Fruit fly (Drosophila melanogaster) whole organism, prepupa: ENCODE data around the gene mRpL22.

Source experiments
- Blimp-1 ChIP-seq: fragments of 200-800 bp; sonication (Bioruptor generic); optimal IDR thresholded peaks from 3 replicates; lab custom pipeline; 2017; ENCODE audit warnings: missing biosample characterization, missing genetic modification characterization, mild to moderate bottlenecking, moderate library complexity, missing genetic modification reagents
- CG10631 ChIP-seq: fragments of 200-800 bp; sonication (Bioruptor generic); optimal IDR thresholded peaks from 2 replicates; lab custom pipeline; 2016; ENCODE audit warnings: missing biosample characterization, missing genetic modification characterization
- CG11294 ChIP-seq: fragments of 200-800 bp; sonication (Bioruptor generic); IDR thresholded peaks from 2 replicates; pipeline ENCODE4 v1.3.6; 2022; ENCODE audit warnings: missing biosample characterization, missing genetic modification characterization
- CG11762 ChIP-seq: fragments of 200-800 bp; sonication (Bioruptor generic); optimal IDR thresholded peaks from 3 replicates; lab custom pipeline; 2016; ENCODE audit warnings: missing biosample characterization, missing genetic modification characterization; ENCODE audit not compliant: insufficient read depth
- CG11902 ChIP-seq: fragments of 200-800 bp; sonication (Bioruptor generic); optimal IDR thresholded peaks from 3 replicates; lab custom pipeline; 2016; ENCODE audit warnings: missing biosample characterization, missing genetic modification characterization
- CG15336 ChIP-seq: fragments of 200-800 bp; sonication (Bioruptor generic); IDR thresholded peaks from 2 replicates; pipeline ENCODE4 v1.3.6; 2022; ENCODE audit warnings: missing biosample characterization, missing genetic modification characterization
- CG1621 ChIP-seq: fragments of 200-800 bp; sonication (Bioruptor generic); optimal IDR thresholded peaks from 3 replicates; lab custom pipeline; 2018; ENCODE audit warnings: missing biosample characterization, mild to moderate bottlenecking, missing genetic modification characterization
- CG16779 ChIP-seq: fragments of 200-800 bp; sonication (Bioruptor generic); optimal IDR thresholded peaks from 3 replicates; lab custom pipeline; 2017; ENCODE audit warnings: missing biosample characterization, mild to moderate bottlenecking, missing genetic modification characterization
- CG3032 ChIP-seq: fragments of 200-800 bp; optimal IDR thresholded peaks from 2 replicates; lab custom pipeline; 2019; ENCODE audit warnings: missing biosample characterization, mild to moderate bottlenecking, missing genetic modification characterization, moderate library complexity
- CG31627 ChIP-seq: fragments of 200-800 bp; sonication (Bioruptor generic); optimal IDR thresholded peaks from 3 replicates; lab custom pipeline; 2016; ENCODE audit warnings: missing biosample characterization, missing genetic modification characterization
- CG32006 ChIP-seq: fragments of 200-800 bp; sonication (Bioruptor generic); optimal IDR thresholded peaks from 3 replicates; lab custom pipeline; 2017; ENCODE audit warnings: missing biosample characterization, mild to moderate bottlenecking, missing genetic modification characterization
- CG34406 ChIP-seq: fragments of 200-800 bp; sonication (Bioruptor generic); optimal IDR thresholded peaks from 3 replicates; lab custom pipeline; 2016; ENCODE audit warnings: missing biosample characterization, missing genetic modification characterization
- CG3919 ChIP-seq: fragments of 200-800 bp; sonication (Bioruptor generic); optimal IDR thresholded peaks from 3 replicates; lab custom pipeline; 2016; ENCODE audit warnings: missing biosample characterization, missing genetic modification characterization
- CG4318 ChIP-seq: fragments of 200-800 bp; sonication (Bioruptor generic); optimal IDR thresholded peaks from 3 replicates; lab custom pipeline; 2017; ENCODE audit warnings: missing biosample characterization, mild to moderate bottlenecking, missing genetic modification characterization
- CG6163 ChIP-seq: fragments of 200-800 bp; sonication (Bioruptor generic); IDR thresholded peaks from 3 replicates; pipeline ENCODE4 v1.3.6; 2022; ENCODE audit warnings: missing biosample characterization, missing genetic modification characterization
- CG6792 ChIP-seq: fragments of 200-800 bp; sonication (Bioruptor generic); optimal IDR thresholded peaks from 3 replicates; lab custom pipeline; 2016; ENCODE audit warnings: missing biosample characterization, missing genetic modification characterization
- CG6854 ChIP-seq: fragments of 200-800 bp; sonication (Bioruptor generic); optimal IDR thresholded peaks from 2 replicates; lab custom pipeline; 2017; ENCODE audit warnings: missing biosample characterization, mild to moderate bottlenecking, missing genetic modification characterization
- CG7368 ChIP-seq: fragments of 200-800 bp; sonication (Bioruptor generic); optimal IDR thresholded peaks from 3 replicates; lab custom pipeline; 2016; ENCODE audit warnings: missing biosample characterization, missing genetic modification characterization
- CG8119 ChIP-seq: fragments of 200-800 bp; sonication (Bioruptor generic); IDR thresholded peaks from 3 replicates; pipeline ENCODE4 v1.3.6; 2022; ENCODE audit warnings: missing biosample characterization, missing genetic modification characterization
- CG8319 ChIP-seq: fragments of 200-800 bp; sonication (Bioruptor generic); optimal IDR thresholded peaks from 3 replicates; lab custom pipeline; 2016; ENCODE audit warnings: missing biosample characterization, missing genetic modification characterization
- CG8632 ChIP-seq: fragments of 200-800 bp; sonication (Bioruptor generic); optimal IDR thresholded peaks from 3 replicates; lab custom pipeline; 2016; ENCODE audit warnings: missing biosample characterization, missing genetic modification characterization
- CG9139 ChIP-seq: fragments of 200-800 bp; sonication (Bioruptor generic); optimal IDR thresholded peaks from 3 replicates; lab custom pipeline; 2017; ENCODE audit warnings: missing biosample characterization, mild to moderate bottlenecking, missing genetic modification characterization
- Eip75B ChIP-seq: fragments of 200-800 bp; sonication (Bioruptor generic); optimal IDR thresholded peaks from 3 replicates; lab custom pipeline; 2016; ENCODE audit warnings: missing biosample characterization, missing genetic modification characterization
- Eip78C ChIP-seq: fragments of 200-800 bp; sonication (Bioruptor generic); peaks from one replicate; lab custom pipeline; 2016; ENCODE audit warnings: missing biosample characterization, missing genetic modification characterization
- Eip93F ChIP-seq: fragments of 200-800 bp; sonication (Bioruptor generic); optimal IDR thresholded peaks from 2 replicates; lab custom pipeline; 2016; ENCODE audit warnings: missing biosample characterization, mild to moderate bottlenecking, missing genetic modification characterization
- Ets21C ChIP-seq: fragments of 200-800 bp; sonication (Bioruptor generic); optimal IDR thresholded peaks from 3 replicates; lab custom pipeline; 2016; ENCODE audit warnings: missing biosample characterization, missing genetic modification characterization
- Ets96B ChIP-seq: fragments of 200-800 bp; optimal IDR thresholded peaks from 2 replicates; lab custom pipeline; 2019; ENCODE audit warnings: missing biosample characterization, mild to moderate bottlenecking, missing genetic modification characterization, moderate library complexity
- Gug ChIP-seq: fragments of 200-800 bp; sonication (Bioruptor generic); IDR thresholded peaks from 2 replicates; pipeline ENCODE4 v1.3.6; 2022; ENCODE audit warnings: missing biosample characterization, missing genetic modification characterization
- Hr38 ChIP-seq: sonication (Bioruptor generic); optimal IDR thresholded peaks from 2 replicates; lab custom pipeline; 2016; ENCODE audit warnings: missing biosample characterization, missing genetic modification characterization
- Hr39 ChIP-seq: fragments of 200-800 bp; sonication (Bioruptor generic); optimal IDR thresholded peaks from 2 replicates; lab custom pipeline; 2016; ENCODE audit warnings: missing biosample characterization, missing genetic modification characterization
- Hr4 ChIP-seq: fragments of 200-800 bp; sonication (Bioruptor generic); optimal IDR thresholded peaks from 3 replicates; lab custom pipeline; 2016; ENCODE audit warnings: missing biosample characterization, missing genetic modification characterization
- Lpt ChIP-seq: fragments of 200-800 bp; sonication (Bioruptor generic); optimal IDR thresholded peaks from 3 replicates; lab custom pipeline; 2016; ENCODE audit warnings: missing biosample characterization, missing genetic modification characterization
- Met ChIP-seq: fragments of 200-800 bp; sonication (Bioruptor generic); optimal IDR thresholded peaks from 3 replicates; lab custom pipeline; 2016; ENCODE audit warnings: missing biosample characterization, missing genetic modification characterization
- OdsH ChIP-seq: fragments of 200-800 bp; sonication (Bioruptor generic); optimal IDR thresholded peaks from 3 replicates; lab custom pipeline; 2016; ENCODE audit warnings: missing biosample characterization, missing genetic modification characterization
- Smox ChIP-seq: fragments of 200-800 bp; sonication (Bioruptor generic); optimal IDR thresholded peaks from 3 replicates; lab custom pipeline; 2016; ENCODE audit warnings: missing biosample characterization, missing genetic modification characterization
- Sox102F ChIP-seq: fragments of 200-800 bp; sonication (Bioruptor generic); optimal IDR thresholded peaks from 2 replicates; lab custom pipeline; 2016; ENCODE audit warnings: missing biosample characterization, mild to moderate bottlenecking, missing genetic modification characterization
- Sox14 ChIP-seq: fragments of 200-800 bp; sonication (Bioruptor generic); optimal IDR thresholded peaks from 3 replicates; lab custom pipeline; 2016; ENCODE audit warnings: missing biosample characterization, missing genetic modification characterization
- Sox15 ChIP-seq: fragments of 200-800 bp; sonication (Bioruptor generic); optimal IDR thresholded peaks from 3 replicates; lab custom pipeline; 2016; ENCODE audit warnings: missing biosample characterization, missing genetic modification characterization
- acj6 ChIP-seq: fragments of 200-800 bp; sonication (Bioruptor generic); optimal IDR thresholded peaks from 3 replicates; lab custom pipeline; 2016; ENCODE audit warnings: missing biosample characterization, missing genetic modification characterization
- cyc ChIP-seq: fragments of 200-800 bp; sonication (Bioruptor generic); optimal IDR thresholded peaks from 3 replicates; lab custom pipeline; 2016; ENCODE audit warnings: missing biosample characterization, missing genetic modification characterization
- dac ChIP-seq: fragments of 200-800 bp; sonication (Bioruptor generic); optimal IDR thresholded peaks from 2 replicates; lab custom pipeline; 2017; ENCODE audit warnings: missing biosample characterization, mild to moderate bottlenecking, missing genetic modification characterization
- dsx ChIP-seq: fragments of 200-800 bp; optimal IDR thresholded peaks from 3 replicates; lab custom pipeline; 2019; ENCODE audit warnings: missing biosample characterization, mild to moderate bottlenecking, missing genetic modification characterization, moderate library complexity; ENCODE audit not compliant: poor library complexity, severe bottlenecking
- eg ChIP-seq: fragments of 200-800 bp; sonication (Bioruptor generic); IDR thresholded peaks from 3 replicates; pipeline ENCODE4 v1.3.6; 2022; ENCODE audit warnings: missing biosample characterization, missing genetic modification characterization
- esn ChIP-seq: fragments of 200-800 bp; sonication (Bioruptor generic); optimal IDR thresholded peaks from 2 replicates; lab custom pipeline; 2016; ENCODE audit warnings: missing biosample characterization, mild to moderate bottlenecking, missing genetic modification characterization, moderate library complexity
- fd85E ChIP-seq: fragments of 200-800 bp; sonication (Bioruptor generic); optimal IDR thresholded peaks from 3 replicates; lab custom pipeline; 2016; ENCODE audit warnings: missing biosample characterization, missing genetic modification characterization
- fkh ChIP-seq: fragments of 200-800 bp; sonication (Bioruptor generic); optimal IDR thresholded peaks from 3 replicates; lab custom pipeline; 2017; ENCODE audit warnings: missing biosample characterization, mild to moderate bottlenecking, missing genetic modification characterization, moderate library complexity
- lz ChIP-seq: fragments of 200-800 bp; sonication (Bioruptor generic); optimal IDR thresholded peaks from 3 replicates; lab custom pipeline; 2016; ENCODE audit warnings: missing biosample characterization, missing genetic modification characterization
- net ChIP-seq: fragments of 200-800 bp; sonication (Bioruptor generic); optimal IDR thresholded peaks from 3 replicates; lab custom pipeline; 2016; ENCODE audit warnings: missing biosample characterization, missing genetic modification characterization
- pdm3 ChIP-seq: fragments of 200-800 bp; sonication (Bioruptor generic); optimal IDR thresholded peaks from 3 replicates; lab custom pipeline; 2016; ENCODE audit warnings: missing biosample characterization, missing genetic modification characterization
- salr ChIP-seq, 2 experiments: fragments of 200-800 bp; sonication (Bioruptor generic); optimal IDR thresholded peaks; 3 replicates each; lab custom pipeline; 2016 to 2018; ENCODE audit warnings: missing biosample characterization in 2 of 2, missing genetic modification characterization in 2 of 2, mild to moderate bottlenecking in 1 of 2
- spab ChIP-seq: fragments of 200-800 bp; sonication (Bioruptor generic); optimal IDR thresholded peaks from 2 replicates; lab custom pipeline; 2017; ENCODE audit warnings: missing biosample characterization, mild to moderate bottlenecking, missing genetic modification characterization, missing genetic modification reagents
- ss ChIP-seq, 2 experiments: fragments of 200-800 bp; sonication (Bioruptor generic); optimal IDR thresholded peaks; 2 replicates in 1 of 2; 3 replicates in 1 of 2; lab custom pipeline; 2017 to 2018; ENCODE audit warnings: mild to moderate bottlenecking in 2 of 2, missing biosample characterization in 2 of 2, missing genetic modification characterization in 2 of 2, moderate library complexity in 1 of 2
- svp ChIP-seq: fragments of 200-800 bp; sonication (Bioruptor generic); peaks from one replicate; lab custom pipeline; 2016; ENCODE audit warnings: missing biosample characterization, missing genetic modification characterization

mRpL22 gene

dm6 chrX:16833097-16833496 is 49.4 kb downstream of the mRpL22 start:
- TF ChIP-seq fkh (GFP tag; lab: Kevin White, UChicago) (no peak), CG31627 (peak; percentile 58), OdsH (GFP tag; lab: Kevin White, UChicago) (peak; percentile 84), dac (GFP tag; lab: Kevin White, UChicago) (peak; percentile 46), CG11294 (GFP tag; lab: Robert Waterston, UW) (peak; percentile 78), Ets96B (tag; lab: Kevin White, UChicago) (peak; percentile 86), Met (GFP tag; lab: Kevin White, UChicago) (peak; percentile 56), Blimp-1 (GFP tag; lab: Kevin White, UChicago) (no peak), CG6792 (GFP tag; lab: Kevin White, UChicago) (peak; percentile 78), CG4318 (GFP tag; lab: Kevin White, UChicago) (peak; percentile 62), Eip75B (GFP tag; lab: Kevin White, UChicago) (peak; percentile 84), pdm3 (GFP tag; lab: Kevin White, UChicago) (peak; percentile 87), CG8119 (peak; percentile 89), CG7368 (GFP tag; lab: Kevin White, UChicago) (peak; percentile 79), cyc (peak; percentile 63), Eip78C (peak; percentile 96), net (GFP tag; lab: Kevin White, UChicago) (peak; percentile 85), CG8319 (GFP tag; lab: Kevin White, UChicago) (peak; percentile 66), eg (GFP tag; lab: Robert Waterston, UW) (peak; percentile 92), Sox102F (GFP tag; lab: Kevin White, UChicago) (peak; percentile 49), Hr38 (GFP tag; lab: Kevin White, UChicago) (no peak), fd85E (GFP tag; lab: Kevin White, UChicago) (peak; percentile 29), spab (GFP tag; lab: Kevin White, UChicago) (peak; percentile 79), dsx (GFP tag; lab: Kevin White, UChicago) (peak; percentile 90), CG34406 (GFP tag; lab: Kevin White, UChicago) (peak; percentile 65), Gug (GFP tag; lab: Robert Waterston, UW) (peak; percentile 86), CG3919 (GFP tag; lab: Kevin White, UChicago) (peak; percentile 86), ss (GFP tag; optimal IDR thresholded peaks at IDR 0.05; lab: Kevin White, UChicago) (peak; percentile 84 to 87), Hr39 (GFP tag; lab: Kevin White, UChicago) (peak; percentile 57), CG8632 (peak; percentile 78), Sox14 (peak; percentile 82), CG11762 (peak; percentile 79), Smox (GFP tag; lab: Kevin White, UChicago) (peak; percentile 52), CG1621 (tag; lab: Kevin White, UChicago) (peak; percentile 87), Ets21C (GFP tag; lab: Kevin White, UChicago) (peak; percentile 32), Eip93F (GFP tag; lab: Kevin White, UChicago) (no peak), svp (GFP tag; lab: Kevin White, UChicago) (peak; percentile 65), Hr4 (peak; percentile 86), CG32006 (peak; percentile 86), esn (GFP tag; lab: Kevin White, UChicago) (peak; percentile 62), Sox15 (GFP tag; lab: Kevin White, UChicago) (peak; percentile 62), salr (GFP tag; optimal IDR thresholded peaks at IDR 0.05; lab: Kevin White, UChicago) (peak; percentile 68 to 75), CG6854 (no peak), CG9139 (peak; percentile 74), CG3032 (tag; lab: Kevin White, UChicago) (peak; percentile 84), acj6 (GFP tag; lab: Kevin White, UChicago) (peak; percentile 85), CG10631 (GFP tag; lab: Kevin White, UChicago) (peak; percentile 81), Lpt (GFP tag; lab: Kevin White, UChicago) (peak; percentile 85), lz (GFP tag; lab: Kevin White, UChicago) (peak; percentile 63), CG11902 (GFP tag; lab: Kevin White, UChicago) (peak; percentile 57), CG16779 (peak; percentile 75), CG6163 (GFP tag; lab: Robert Waterston, UW) (peak; percentile 90), CG15336 (GFP tag; lab: Robert Waterston, UW) (peak; percentile 87)
